Worm (Caenorhabditis elegans) whole organism, L4 larva: Measurements from ENCODE around the gene msp-142.
A peak's percentile ranks its signal among the peaks of the same experiment; 100 is the strongest.

Source experiments
- F26F4.8 ChIP-seq: fragments of 200-800 bp; sonication (Bioruptor generic); conservative IDR thresholded peaks from 2 replicates; pipeline ENCODE4 v1.3.6; 2022; ENCODE audit warnings: missing genetic modification characterization, missing compliant biosample characterization
- T20F7.1 ChIP-seq: fragments of 200-800 bp; sonication (Bioruptor generic); optimal IDR thresholded peaks from 2 replicates; lab custom pipeline; 2018; ENCODE audit warnings: mild to moderate bottlenecking, missing genetic modification characterization, missing compliant biosample characterization
- T26A8.4 ChIP-seq: fragments of 200-800 bp; sonication (Bioruptor generic); IDR thresholded peaks from 2 replicates; pipeline ENCODE4 v1.3.6; 2022; ENCODE audit warnings: missing genetic modification characterization, missing compliant biosample characterization
- Y75B8A.6 ChIP-seq: fragments of 200-800 bp; sonication (Bioruptor generic); IDR thresholded peaks from 2 replicates; pipeline ENCODE4 v1.3.6; 2022; ENCODE audit warnings: missing genetic modification reagents, missing genetic modification characterization, missing compliant biosample characterization
- ZK337.2 ChIP-seq: fragments of 200-800 bp; sonication (Bioruptor generic); IDR thresholded peaks from 2 replicates; pipeline ENCODE4 v1.3.6; 2022; ENCODE audit warnings: missing genetic modification reagents, missing genetic modification characterization, missing compliant biosample characterization
- ZK546.5 ChIP-seq, 2 experiments: sonication (generic microtip); optimal IDR thresholded peaks; 2 replicates each; lab custom pipeline; 2017; ENCODE audit warnings: missing biosample characterization in 2 of 2, missing genetic modification characterization in 2 of 2
- aha-1 ChIP-seq: fragments of 150-350 bp; peaks from one replicate; lab custom pipeline; 2014; ENCODE audit warnings: missing biosample characterization, missing genetic modification characterization
- arid-1 ChIP-seq: fragments of 200-800 bp; sonication (Bioruptor generic); conservative IDR thresholded peaks from 2 replicates; pipeline ENCODE4 v1.3.6; 2022; ENCODE audit warnings: missing genetic modification reagents, missing genetic modification characterization, missing compliant biosample characterization
- ceh-32 ChIP-seq: sonication (generic microtip); optimal IDR thresholded peaks from 2 replicates; lab custom pipeline; 2016; ENCODE audit warnings: mild to moderate bottlenecking, missing genetic modification characterization, missing compliant biosample characterization; ENCODE audit not compliant: poor library complexity
- cey-2 ChIP-seq: sonication (generic microtip); optimal IDR thresholded peaks from 3 replicates; lab custom pipeline; 2017; ENCODE audit warnings: missing genetic modification characterization, mild to moderate bottlenecking, missing compliant biosample characterization, antibody characterized with exemption, borderline replicate concordance; ENCODE audit not compliant: insufficient read depth
- daf-16 ChIP-seq, 3 experiments: sonication (generic microtip); optimal IDR thresholded peaks; 2 replicates each; lab custom pipeline; 2016 to 2017; ENCODE audit warnings: missing genetic modification characterization in 3 of 3, missing genetic modification reagents in 3 of 3, mild to moderate bottlenecking in 2 of 3, missing compliant biosample characterization in 2 of 3, missing biosample characterization in 1 of 3, moderate library complexity in 1 of 3
- daf-8 ChIP-seq: fragments of 200-800 bp; sonication (Bioruptor generic); IDR thresholded peaks from 2 replicates; pipeline ENCODE4 v1.3.6; 2022; ENCODE audit warnings: missing genetic modification characterization, missing compliant biosample characterization
- dmd-6 ChIP-seq: fragments of 200-800 bp; sonication (Bioruptor generic); IDR thresholded peaks from 2 replicates; pipeline ENCODE4 v1.3.6; 2022; ENCODE audit warnings: missing genetic modification reagents, missing genetic modification characterization, missing compliant biosample characterization
- dmd-8 ChIP-seq: fragments of 200-800 bp; sonication (Bioruptor generic); IDR thresholded peaks from 2 replicates; pipeline ENCODE4 v1.3.6; 2022; ENCODE audit warnings: missing genetic modification characterization, missing compliant biosample characterization
- dmd-9 ChIP-seq: fragments of 200-800 bp; sonication (Bioruptor generic); IDR thresholded peaks from 2 replicates; pipeline ENCODE4 v1.3.6; 2022; ENCODE audit warnings: missing genetic modification reagents, missing genetic modification characterization, missing compliant biosample characterization
- fos-1 ChIP-seq: fragments of 150-350 bp; optimal IDR thresholded peaks from 2 replicates; lab custom pipeline; 2014; ENCODE audit warnings: missing biosample characterization, missing genetic modification characterization
- gei-8 ChIP-seq: fragments of 200-800 bp; sonication (Bioruptor generic); optimal IDR thresholded peaks from 2 replicates; lab custom pipeline; 2018; ENCODE audit warnings: mild to moderate bottlenecking, missing genetic modification characterization, missing compliant biosample characterization
- hlh-30 ChIP-seq: sonication (generic microtip); optimal IDR thresholded peaks from 2 replicates; lab custom pipeline; 2017; ENCODE audit warnings: antibody characterized with exemption, mild to moderate bottlenecking, missing genetic modification characterization, missing compliant biosample characterization; ENCODE audit not compliant: insufficient read depth
- lin-29 ChIP-seq: fragments of 200-800 bp; sonication (Bioruptor generic); IDR thresholded peaks from 2 replicates; pipeline ENCODE4 v1.3.6; 2022; ENCODE audit warnings: missing genetic modification reagents, missing genetic modification characterization, missing compliant biosample characterization
- lin-38 ChIP-seq: fragments of 200-800 bp; sonication (Bioruptor generic); IDR thresholded peaks from 2 replicates; pipeline ENCODE4 v1.3.6; 2022; ENCODE audit warnings: missing genetic modification reagents, missing genetic modification characterization, missing compliant biosample characterization
- mdt-29 ChIP-seq: fragments of 200-800 bp; sonication (Bioruptor generic); IDR thresholded peaks from 2 replicates; pipeline ENCODE4 v1.3.6; 2022; ENCODE audit warnings: missing genetic modification reagents, missing genetic modification characterization, missing compliant biosample characterization
- mes-2 ChIP-seq: sonication (generic microtip); optimal IDR thresholded peaks from 2 replicates; lab custom pipeline; 2016; ENCODE audit warnings: missing genotype, mild to moderate bottlenecking, missing genetic modification characterization, missing compliant biosample characterization; ENCODE audit not compliant: poor library complexity, severe bottlenecking
- mxl-2 ChIP-seq: fragments of 200-800 bp; sonication (Bioruptor generic); conservative IDR thresholded peaks from 2 replicates; pipeline ENCODE4 v1.3.6; 2022; ENCODE audit warnings: missing genetic modification reagents, missing genetic modification characterization, missing compliant biosample characterization
- mxl-3 ChIP-seq: fragments of 200-800 bp; sonication (Bioruptor generic); optimal IDR thresholded peaks from 2 replicates; lab custom pipeline; 2018; ENCODE audit warnings: mild to moderate bottlenecking, missing genetic modification characterization, missing compliant biosample characterization
- nhr-11 ChIP-seq: fragments of 150-350 bp; optimal IDR thresholded peaks from 2 replicates; lab custom pipeline; 2014; ENCODE audit warnings: missing biosample characterization, missing genetic modification characterization
- nhr-237 ChIP-seq: sonication (generic microtip); optimal IDR thresholded peaks from 2 replicates; lab custom pipeline; 2017; ENCODE audit warnings: missing biosample characterization, missing genetic modification characterization
- nhr-25 ChIP-seq: sonication (generic microtip); optimal IDR thresholded peaks from 2 replicates; lab custom pipeline; 2017; ENCODE audit warnings: missing genetic modification characterization, mild to moderate bottlenecking, missing compliant biosample characterization, antibody characterized with exemption, moderate library complexity, borderline replicate concordance; ENCODE audit not compliant: insufficient read depth
- nhr-41 ChIP-seq: fragments of 200-800 bp; sonication (Bioruptor generic); IDR thresholded peaks from 2 replicates; pipeline ENCODE4 v1.3.6; 2022; ENCODE audit warnings: missing genetic modification reagents, missing genetic modification characterization, missing compliant biosample characterization
- nhr-42 ChIP-seq: fragments of 200-800 bp; sonication (Bioruptor generic); IDR thresholded peaks from 2 replicates; pipeline ENCODE4 v1.3.6; 2022; ENCODE audit warnings: missing genetic modification characterization, missing compliant biosample characterization
- nhr-48 ChIP-seq: sonication (generic microtip); optimal IDR thresholded peaks from 2 replicates; lab custom pipeline; 2016; ENCODE audit warnings: mild to moderate bottlenecking, missing genetic modification characterization, missing compliant biosample characterization
- nhr-6 ChIP-seq: fragments of 150-350 bp; optimal IDR thresholded peaks from 2 replicates; lab custom pipeline; 2014; ENCODE audit warnings: missing biosample characterization, missing genetic modification characterization
- nhr-77 ChIP-seq: fragments of 150-350 bp; optimal IDR thresholded peaks from 2 replicates; lab custom pipeline; 2014; ENCODE audit warnings: missing biosample characterization, missing genetic modification characterization
- php-3 ChIP-seq: fragments of 200-800 bp; sonication (Bioruptor generic); IDR thresholded peaks from 2 replicates; pipeline ENCODE4 v1.3.6; 2022; ENCODE audit warnings: missing genetic modification reagents, missing genetic modification characterization, missing compliant biosample characterization
- tra-1 ChIP-seq: fragments of 200-800 bp; sonication (Bioruptor generic); IDR thresholded peaks from 2 replicates; pipeline ENCODE4 v1.3.6; 2022; ENCODE audit warnings: missing genetic modification reagents, missing genetic modification characterization, missing compliant biosample characterization
- unc-130 ChIP-seq: sonication (generic microtip); optimal IDR thresholded peaks from 2 replicates; lab custom pipeline; 2016; ENCODE audit warnings: missing genetic modification reagents, missing genetic modification characterization, missing compliant biosample characterization
- zfp-3 ChIP-seq: fragments of 200-800 bp; sonication (Bioruptor generic); conservative IDR thresholded peaks from 2 replicates; pipeline ENCODE4 v1.3.6; 2022; ENCODE audit warnings: missing genetic modification reagents, missing genetic modification characterization, missing compliant biosample characterization
- zip-11 ChIP-seq: fragments of 200-800 bp; sonication (Bioruptor generic); IDR thresholded peaks from 2 replicates; pipeline ENCODE4 v1.3.6; 2022; ENCODE audit warnings: missing genetic modification characterization, missing compliant biosample characterization
- zip-2 ChIP-seq: fragments of 150-350 bp; optimal IDR thresholded peaks from 2 replicates; lab custom pipeline; 2014; ENCODE audit warnings: missing biosample characterization, missing genetic modification characterization
- ztf-11 ChIP-seq: fragments of 150-350 bp; optimal IDR thresholded peaks from 2 replicates; lab custom pipeline; 2014; ENCODE audit warnings: missing biosample characterization, missing genetic modification characterization
- ztf-7 ChIP-seq: fragments of 150-350 bp; optimal IDR thresholded peaks from 2 replicates; lab custom pipeline; 2014; ENCODE audit warnings: missing biosample characterization, missing genetic modification characterization

Gene msp-142

DNA sequence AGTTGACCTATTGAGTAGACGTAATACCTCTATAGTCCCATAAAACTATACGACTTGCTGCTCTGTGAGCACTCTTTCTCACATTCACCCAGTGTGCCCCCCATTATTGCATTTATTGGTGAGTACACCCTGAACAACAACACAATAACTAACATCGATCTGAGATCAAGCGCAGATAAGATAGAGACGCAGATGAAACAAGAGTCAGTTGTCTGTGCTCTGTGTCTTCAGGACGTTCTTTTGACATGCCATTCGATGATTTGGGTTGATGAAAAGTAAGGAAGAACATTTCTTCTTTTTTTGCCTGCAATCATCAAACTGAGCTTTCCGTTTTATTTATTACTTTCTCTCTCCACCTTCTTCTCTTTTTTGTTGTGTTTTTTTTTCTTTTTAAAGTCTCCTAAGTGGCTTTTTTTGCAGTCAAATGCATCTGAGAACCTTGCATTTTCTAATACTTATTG lies 7.4 kb upstream of the msp-142 start, which contains the start of gene lect-2:
lect-2 (plus strand) TSS at position 411 of the 461 bp plus-strand sequence.
- no peak for TF ChIP-seq T26A8.4
- peak in 1 of 2 experiments; percentile 40 for TF ChIP-seq daf-16 (GFP tag; optimal IDR thresholded peaks at IDR 0.05; lab: Kevin White, UChicago)
- TF ChIP-seq daf-16 (tag; optimal IDR thresholded peaks at IDR 0.05; lab: Kevin White, UChicago) = no peak
- TF ChIP-seq daf-8 (GFP tag; lab: Robert Waterston, UW) = no peak
- TF ChIP-seq mes-2 = no peak
- TF ChIP-seq nhr-42 = no peak
- no peak for TF ChIP-seq dmd-8 (GFP tag; lab: Robert Waterston, UW)
- no peak for TF ChIP-seq hlh-30
- TF ChIP-seq ceh-32 (tag; lab: Kevin White, UChicago) = no peak
- peak; percentile 81 for TF ChIP-seq aha-1 (tag; lab: Kevin White, UChicago)
- no peak for TF ChIP-seq nhr-77
- TF ChIP-seq nhr-11 (tag; lab: Kevin White, UChicago) = peak; percentile 59

ce11 chrII:5792490-5792889 lies 5.2 kb upstream of the msp-142 start, which contains the start of gene K05F1.14:
K05F1.14 (minus strand) TSS chrII:5792590.
- TF ChIP-seq ZK337.2 (GFP tag; lab: Robert Waterston, UW) (no peak), unc-130 (no peak), ztf-11 (tag; lab: Kevin White, UChicago) (no peak), ztf-7 (tag; lab: Kevin White, UChicago) (no peak), T20F7.1 (GFP tag; lab: Kevin White, UChicago) (no peak), php-3 (no peak), F26F4.8 (no peak), mxl-2 (GFP tag; lab: Robert Waterston, UW) (no peak), hlh-30 (no peak), nhr-237 (tag; lab: Kevin White, UChicago) (no peak), Y75B8A.6 (GFP tag; lab: Robert Waterston, UW) (no peak), nhr-25 (no peak), ZK546.5 (tag; optimal IDR thresholded peaks at IDR 0.05; lab: Kevin White, UChicago) (no peak), nhr-41 (GFP tag; lab: Robert Waterston, UW) (no peak), lin-38 (GFP tag; lab: Robert Waterston, UW) (no peak), dmd-9 (GFP tag; lab: Robert Waterston, UW) (no peak), tra-1 (GFP tag; lab: Robert Waterston, UW) (no peak), ceh-32 (tag; lab: Kevin White, UChicago) (no peak)

ce11 chrII:5794195-5794594 lies 3.5 kb upstream of the msp-142 start, which contains the start of gene acdh-8:
acdh-8 (plus strand) TSS chrII:5794495.
- TF ChIP-seq zfp-3 (no peak), nhr-6 (tag; lab: Kevin White, UChicago) (no peak), hlh-30 (no peak), mdt-29 (GFP tag; lab: Robert Waterston, UW) (no peak), ceh-32 (tag; lab: Kevin White, UChicago) (no peak), php-3 (no peak), zip-11 (GFP tag; lab: Robert Waterston, UW) (no peak), gei-8 (GFP tag; lab: Kevin White, UChicago) (no peak)

- TF ChIP-seq arid-1 (GFP tag; lab: Robert Waterston, UW) (no peak), fos-1 (no peak), dmd-6 (GFP tag; lab: Robert Waterston, UW) (no peak), tra-1 (GFP tag; lab: Robert Waterston, UW) (no peak), zip-2 (tag; lab: Kevin White, UChicago) (no peak), ztf-11 (tag; lab: Kevin White, UChicago) (no peak), lin-29 (GFP tag; lab: Robert Waterston, UW) (no peak), mxl-3 (GFP tag; lab: Kevin White, UChicago) (no peak), nhr-48 (tag; lab: Kevin White, UChicago) (no peak), cey-2 (tag; lab: Kevin White, UChicago) (no peak)
- TF ChIP-seq, all 104 proteins: peak for 0
These were observed 1.8 kb downstream of the msp-142 start, which contains the start of gene K05F1.8 for ce11 chrII:5799553-5799952. K05F1.8 (minus strand) TSS chrII:5799653.
